Worm (Caenorhabditis elegans): ENCODE data around the gene sdz-26.
"Not testable (repeated sequence)": the region's sequence is repeated elsewhere in the genome, so short reads cannot be mapped to it uniquely, and the experiment has no call there.

DNA sequence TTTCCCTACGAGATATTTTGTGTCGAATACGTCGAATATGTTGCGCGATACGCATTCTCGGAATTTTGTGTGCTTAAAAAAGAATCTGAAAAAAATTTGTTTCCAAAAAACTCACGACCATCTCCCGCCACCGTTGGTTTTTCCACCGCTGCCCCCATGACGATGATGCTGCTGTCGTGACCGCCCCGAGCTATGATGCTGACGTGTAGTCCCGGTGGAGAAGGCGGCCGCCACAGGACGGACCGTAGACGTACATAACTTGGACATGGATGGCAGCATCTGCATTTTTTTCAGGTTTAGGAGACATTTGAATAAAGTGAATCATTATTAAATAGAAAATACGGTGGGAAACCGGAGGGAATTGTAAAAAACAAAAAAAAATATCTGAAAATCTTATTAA, 37.4 kb upstream of the sdz-26 start, which contains the start of gene ddl-3:
- not testable (repeated sequence) for TF ChIP-seq lin-39 (tag; optimal IDR thresholded peaks at IDR 0.05); nhr-237 (tag; optimal IDR thresholded peaks at IDR 0.05); ama-1 (optimal IDR thresholded peaks at IDR 0.05); lin-35 (GFP tag; optimal IDR thresholded peaks at IDR 0.05); grh-1 (GFP tag; IDR thresholded peaks at IDR 0.05); skn-1 (tag; optimal IDR thresholded peaks at IDR 0.05); mep-1 (tag; optimal IDR thresholded peaks at IDR 0.05); fkh-10 (GFP tag; optimal IDR thresholded peaks at IDR 0.05); unc-86 (tag; optimal IDR thresholded peaks at IDR 0.05); ztf-4 (tag; optimal IDR thresholded peaks at IDR 0.05); swsn-7 (tag; optimal IDR thresholded peaks at IDR 0.05); nhr-11 (tag; optimal IDR thresholded peaks at IDR 0.05); lin-15B (tag; optimal IDR thresholded peaks at IDR 0.05)

Data from whole organism, L1 larva.